Fruit fly (Drosophila melanogaster): Measurements from ENCODE around the gene CG15546.

CG15546 gene

dm6 chr3R:30864465-30864864 lies 11.5 kb downstream of the CG15546 start (continued):
- no peak for TF ChIP-seq schlank (tag; optimal IDR thresholded peaks at IDR 0.05)
- no peak for TF ChIP-seq kay (GFP tag; optimal IDR thresholded peaks at IDR 0.05)
- no peak for TF ChIP-seq nau (GFP tag; optimal IDR thresholded peaks at IDR 0.05)
- TF ChIP-seq CG31388 (GFP tag; optimal IDR thresholded peaks at IDR 0.05): no peak
- no peak for TF ChIP-seq CG31365 (tag; optimal IDR thresholded peaks at IDR 0.05)
- TF ChIP-seq YL-1 (GFP tag; optimal IDR thresholded peaks at IDR 0.05): no peak
- no peak for TF ChIP-seq Med (GFP tag)
- TF ChIP-seq slbo (GFP tag; IDR thresholded peaks at IDR 0.05): no peak
- no peak for TF ChIP-seq Vsx1 (GFP tag; optimal IDR thresholded peaks at IDR 0.05)
- TF ChIP-seq Camta (GFP tag; optimal IDR thresholded peaks at IDR 0.05): no peak
- no peak for TF ChIP-seq Max (GFP tag; optimal IDR thresholded peaks at IDR 0.05)
- no peak for TF ChIP-seq CG4617 (GFP tag; optimal IDR thresholded peaks at IDR 0.05; ENCODE audit: borderline replicate concordance)
- TF ChIP-seq CG8388 (GFP tag; optimal IDR thresholded peaks at IDR 0.05): no peak
- TF ChIP-seq ara (GFP tag; IDR thresholded peaks at IDR 0.05): no peak
- TF ChIP-seq Atf-2 (GFP tag; optimal IDR thresholded peaks at IDR 0.05): no peak
- TF ChIP-seq tap (tag; optimal IDR thresholded peaks at IDR 0.05): no peak

dm6 chr3R:30863971-30864370 lies 12.0 kb downstream of the CG15546 start:
- TF ChIP-seq chinmo (GFP tag; IDR thresholded peaks at IDR 0.05; ENCODE audit: partially characterized antibody) (0 out of 4 replicates have a peak, but pooled peaks have one; percentile 36), Neu2 (GFP tag; optimal IDR thresholded peaks at IDR 0.05; ENCODE audit: borderline replicate concordance) (no peak), CG10431 (GFP tag; optimal IDR thresholded peaks at IDR 0.05) (no peak), CG10543 (GFP tag; optimal IDR thresholded peaks at IDR 0.05) (no peak), YL-1 (GFP tag; optimal IDR thresholded peaks at IDR 0.05) (no peak)

DNA sequence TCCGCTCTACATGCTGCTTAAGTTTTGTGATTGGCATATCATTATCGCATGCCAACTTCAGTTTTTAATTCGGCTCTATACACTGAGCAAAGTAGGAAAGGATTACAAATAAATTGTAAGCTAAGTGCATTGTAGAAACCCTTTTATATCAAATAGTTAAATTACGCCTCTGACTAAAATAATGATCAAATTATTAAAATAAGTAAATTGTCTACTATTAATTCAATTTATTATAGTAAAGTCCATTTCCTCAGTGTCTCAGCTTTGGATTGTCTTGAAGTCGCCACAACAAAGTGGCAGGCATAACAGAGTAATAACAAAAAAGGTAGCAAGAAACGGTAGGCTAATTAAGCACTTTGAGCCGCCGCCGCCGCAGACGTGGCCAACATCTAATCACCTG lies 13.5 kb downstream of the CG15546 start:
- peak; percentile 9 for TF ChIP-seq CG2712 (tag; optimal IDR thresholded peaks at IDR 0.05)
- peak; percentile 23 for TF ChIP-seq CoRest (tag; optimal IDR thresholded peaks at IDR 0.05)
- peak; percentile 37 for TF ChIP-seq CG7839 (tag; optimal IDR thresholded peaks at IDR 0.05)
- TF ChIP-seq gro (GFP tag; optimal IDR thresholded peaks at IDR 0.05): no peak
- TF ChIP-seq slbo (GFP tag; IDR thresholded peaks at IDR 0.05): peak; percentile 41
- TF ChIP-seq Hmx (GFP tag; optimal IDR thresholded peaks at IDR 0.05): no peak
- TF ChIP-seq Mrtf (GFP tag; IDR thresholded peaks at IDR 0.05): 0 out of 3 replicates have a peak, but pooled peaks have one; percentile 13
- peak; percentile 2 for TF ChIP-seq CG12769 (tag; optimal IDR thresholded peaks at IDR 0.05)
- TF ChIP-seq Taf1 (GFP tag; IDR thresholded peaks at IDR 0.05): no peak
- peak; percentile 24 for TF ChIP-seq Sox102F (GFP tag; optimal IDR thresholded peaks at IDR 0.05)
- TF ChIP-seq row (GFP tag; IDR thresholded peaks at IDR 0.05): peak; percentile 56; the same call in 2 of the 3 replicates
- TF ChIP-seq lmd (GFP tag; IDR thresholded peaks at IDR 0.05): no peak
- TF ChIP-seq grn (GFP tag; optimal IDR thresholded peaks at IDR 0.05): no peak
- TF ChIP-seq dmrt11E (tag; optimal IDR thresholded peaks at IDR 0.05): peak; percentile 46
- 0 out of 2 replicates have a peak, but pooled peaks have one; percentile 23 for TF ChIP-seq Ptx1 (GFP tag; IDR thresholded peaks at IDR 0.05)
- no peak for TF ChIP-seq dm (GFP tag; optimal IDR thresholded peaks at IDR 0.05)
- TF ChIP-seq bsh (GFP tag; optimal IDR thresholded peaks at IDR 0.05): peak in 1 of 2 experiments; percentile 6
- no peak for TF ChIP-seq CG2199 (GFP tag; IDR thresholded peaks at IDR 0.05)
- no peak for TF ChIP-seq Fer3 (tag; optimal IDR thresholded peaks at IDR 0.05)
- TF ChIP-seq hkb (optimal IDR thresholded peaks at IDR 0.05): no peak
- TF ChIP-seq hkb (GFP tag; IDR thresholded peaks at IDR 0.05): no peak
- peak; percentile 35; the same call in 1 of the 2 replicates for TF ChIP-seq sob (GFP tag; IDR thresholded peaks at IDR 0.05)
- peak; percentile 3 for TF ChIP-seq Dek (tag; optimal IDR thresholded peaks at IDR 0.05)
- TF ChIP-seq CG3838 (GFP tag; optimal IDR thresholded peaks at IDR 0.05): no peak
- TF ChIP-seq BtbVII (GFP tag; optimal IDR thresholded peaks at IDR 0.05): no peak
- peak; percentile 25 for TF ChIP-seq CG2678 (tag; optimal IDR thresholded peaks at IDR 0.05)
- TF ChIP-seq CG9817 (tag; optimal IDR thresholded peaks at IDR 0.05): no peak
- no peak for TF ChIP-seq sens-2 (GFP tag; IDR thresholded peaks at IDR 0.05)
- TF ChIP-seq CG15601 (tag; optimal IDR thresholded peaks at IDR 0.05): no peak
- 0 out of 3 replicates have a peak, but pooled peaks have one; percentile 20 for TF ChIP-seq CG11456 (GFP tag; IDR thresholded peaks at IDR 0.05)
